Worm (Caenorhabditis elegans): ENCODE results near the gene clec-144.

The clec-144 gene

ce11 chrII:11836554-11837218 is 4.3 kb upstream of the clec-144 start:
- TF ChIP-seq nhr-23 (tag; optimal IDR thresholded peaks at IDR 0.05): peak; percentile 63
- no peak for TF ChIP-seq lin-15B (tag; optimal IDR thresholded peaks at IDR 0.05)
- TF ChIP-seq nhr-43 (tag; optimal IDR thresholded peaks at IDR 0.05; ENCODE audit: poor library complexity, severe bottlenecking): peak; percentile 91
- no peak for TF ChIP-seq nfya-1 (tag; optimal IDR thresholded peaks at IDR 0.05; ENCODE audit: insufficient read depth)
- TF ChIP-seq pqm-1 (tag; optimal IDR thresholded peaks at IDR 0.05): peak; percentile 1
- TF ChIP-seq nhr-76 (tag; optimal IDR thresholded peaks at IDR 0.05): peak; percentile 37
- no peak for TF ChIP-seq unc-62 (GFP tag; optimal IDR thresholded peaks at IDR 0.05)
- peak in 1 of 3 experiments; percentile 46 for TF ChIP-seq elt-3 (tag; optimal IDR thresholded peaks at IDR 0.05)
- peak; percentile 69 for TF ChIP-seq elt-2 (tag; optimal IDR thresholded peaks at IDR 0.05)

- TF ChIP-seq egl-5 (tag; optimal IDR thresholded peaks at IDR 0.05) (no peak), R02D3.7 (tag; optimal IDR thresholded peaks at IDR 0.05) (no peak), ama-1 (optimal IDR thresholded peaks at IDR 0.05) (no peak), daf-12 (tag; optimal IDR thresholded peaks at IDR 0.05) (no peak), nhr-11 (tag; optimal IDR thresholded peaks at IDR 0.05) (no peak), nhr-28 (tag; optimal IDR thresholded peaks at IDR 0.05) (no peak), fkh-2 (tag; optimal IDR thresholded peaks at IDR 0.05) (no peak), fkh-10 (GFP tag; optimal IDR thresholded peaks at IDR 0.05) (no peak), aly-2 (tag; optimal IDR thresholded peaks at IDR 0.05) (no peak), egl-27 (tag; optimal IDR thresholded peaks at IDR 0.05) (no peak), elt-2 (tag; optimal IDR thresholded peaks at IDR 0.05) (no peak), elt-1 (tag; optimal IDR thresholded peaks at IDR 0.05) (no peak), ztf-4 (tag; optimal IDR thresholded peaks at IDR 0.05) (no peak)
Observed at ce11 chrII:11835208-11835607, 2.8 kb upstream of the clec-144 start, which contains the start of gene T27D12.6. TSS of gene T27D12.6 (plus strand) at chrII:11835508.

- TF ChIP-seq nhr-28 (tag; optimal IDR thresholded peaks at IDR 0.05): no peak
- no peak for TF ChIP-seq egl-5 (tag; optimal IDR thresholded peaks at IDR 0.05)
- TF ChIP-seq fkh-2 (tag; optimal IDR thresholded peaks at IDR 0.05): no peak
- TF ChIP-seq nhr-67 (tag; optimal IDR thresholded peaks at IDR 0.05): no peak
- no peak for TF ChIP-seq zag-1 (tag; optimal IDR thresholded peaks at IDR 0.05)
- peak; percentile 13 for TF ChIP-seq elt-2 (tag; optimal IDR thresholded peaks at IDR 0.05)
- no peak for TF ChIP-seq eor-1 (tag; optimal IDR thresholded peaks at IDR 0.05)
- no peak for TF ChIP-seq egl-27 (tag; optimal IDR thresholded peaks at IDR 0.05)
- no peak for TF ChIP-seq ceh-82 (tag; optimal IDR thresholded peaks at IDR 0.05)
- TF ChIP-seq elt-1 (tag; optimal IDR thresholded peaks at IDR 0.05): no peak
- peak; percentile 79 for TF ChIP-seq pha-4 (tag; optimal IDR thresholded peaks at IDR 0.05)
- TF ChIP-seq elt-3 (tag; optimal IDR thresholded peaks at IDR 0.05): no peak
- peak; percentile 15 for TF ChIP-seq lin-15B (tag; optimal IDR thresholded peaks at IDR 0.05)
- TF ChIP-seq nhr-25 (tag; optimal IDR thresholded peaks at IDR 0.05): peak; percentile 7
- TF ChIP-seq jun-1 (tag; optimal IDR thresholded peaks at IDR 0.05): no peak
- no peak for TF ChIP-seq pqm-1 (tag; optimal IDR thresholded peaks at IDR 0.05)
- TF ChIP-seq nhr-23 (tag; optimal IDR thresholded peaks at IDR 0.05): peak; percentile 4
- no peak for TF ChIP-seq nhr-76 (tag; optimal IDR thresholded peaks at IDR 0.05)
- TF ChIP-seq lin-39 (tag; optimal IDR thresholded peaks at IDR 0.05): no peak
- no peak for TF ChIP-seq daf-12 (tag; optimal IDR thresholded peaks at IDR 0.05)
- TF ChIP-seq lsy-12 (tag; optimal IDR thresholded peaks at IDR 0.05): no peak
- TF ChIP-seq snpc-4 (tag; optimal IDR thresholded peaks at IDR 0.05): peak; percentile 33
- TF ChIP-seq ZK546.5 (tag; optimal IDR thresholded peaks at IDR 0.05): no peak
- no peak for TF ChIP-seq fkh-10 (GFP tag; optimal IDR thresholded peaks at IDR 0.05)
Observed at ce11 chrII:11830601-11831000, 1.8 kb downstream of the clec-144 start.

- TF ChIP-seq pqm-1 (tag; optimal IDR thresholded peaks at IDR 0.05) (no peak), nhr-11 (tag; optimal IDR thresholded peaks at IDR 0.05) (no peak), ceh-16 (tag; optimal IDR thresholded peaks at IDR 0.05) (no peak), nhr-76 (tag; optimal IDR thresholded peaks at IDR 0.05) (no peak), R02D3.7 (tag; optimal IDR thresholded peaks at IDR 0.05) (no peak), lin-15B (tag; optimal IDR thresholded peaks at IDR 0.05) (no peak), elt-3 (tag; optimal IDR thresholded peaks at IDR 0.05) (no peak), fkh-2 (tag; optimal IDR thresholded peaks at IDR 0.05) (no peak), nhr-67 (tag; optimal IDR thresholded peaks at IDR 0.05) (no peak), snpc-4 (tag; optimal IDR thresholded peaks at IDR 0.05) (no peak), fos-1 (tag; optimal IDR thresholded peaks at IDR 0.05) (no peak), nhr-28 (tag; optimal IDR thresholded peaks at IDR 0.05) (no peak), eor-1 (tag; optimal IDR thresholded peaks at IDR 0.05) (no peak)
Observed at ce11 chrII:11829920-11830319, 2.5 kb downstream of the clec-144 start, which contains the start of gene pes-5. TSS of gene pes-5 (minus strand) at chrII:11830020.
